Worm (Caenorhabditis elegans): Measurements from ENCODE around the gene srt-50.

DNA sequence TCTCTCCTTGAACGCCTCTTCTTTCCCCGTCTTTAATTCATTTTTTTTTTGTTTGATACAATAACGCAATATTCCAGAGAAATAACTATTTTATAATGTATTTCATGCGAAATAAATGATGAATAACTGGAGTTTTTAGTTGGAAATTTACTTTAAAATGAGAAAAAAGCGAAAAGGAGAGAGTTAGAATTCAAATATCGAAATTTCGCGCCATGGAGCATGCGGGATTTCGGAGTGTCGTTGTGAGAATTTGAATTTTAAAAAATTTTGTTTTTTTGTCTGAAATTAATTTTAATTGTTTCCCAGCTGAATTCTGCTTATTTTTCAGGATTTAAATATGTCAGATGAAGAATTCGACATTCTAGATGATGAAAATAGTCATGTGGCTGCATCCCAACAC lies 49.1 kb upstream of the srt-50 start, which contains the start of gene fcd-2:
- no peak for TF ChIP-seq pqm-1 (tag; optimal IDR thresholded peaks at IDR 0.05)
- no peak for TF ChIP-seq nhr-28 (tag; optimal IDR thresholded peaks at IDR 0.05)
- no peak for TF ChIP-seq snpc-4 (tag; optimal IDR thresholded peaks at IDR 0.05)
- TF ChIP-seq nhr-6 (tag; optimal IDR thresholded peaks at IDR 0.05): no peak
- TF ChIP-seq ama-1 (optimal IDR thresholded peaks at IDR 0.05): no peak
- TF ChIP-seq R02D3.7 (tag; optimal IDR thresholded peaks at IDR 0.05): no peak
- TF ChIP-seq nhr-237 (tag; optimal IDR thresholded peaks at IDR 0.05): no peak
- TF ChIP-seq daf-19 (GFP tag; conservative IDR thresholded peaks at IDR 0.05): no peak
- no peak for TF ChIP-seq egl-27 (tag; optimal IDR thresholded peaks at IDR 0.05)
